Worm (Caenorhabditis elegans) whole organism, L4 larva: ENCODE data around the gene F08F8.10.

ENCODE experiments used
- Y48G9A.11 ChIP-seq: fragments of 200-800 bp; sonication (Bioruptor generic); IDR thresholded peaks from 2 replicates; pipeline ENCODE4 v1.3.6; 2022; ENCODE audit warnings: missing genetic modification reagents, missing genetic modification characterization, missing compliant biosample characterization
- Y5F2A.4 ChIP-seq: fragments of 200-800 bp; sonication (Bioruptor generic); optimal IDR thresholded peaks from 2 replicates; lab custom pipeline; 2018; ENCODE audit warnings: mild to moderate bottlenecking, missing genetic modification characterization, missing compliant biosample characterization
- Y75B8A.6 ChIP-seq: fragments of 200-800 bp; sonication (Bioruptor generic); IDR thresholded peaks from 2 replicates; pipeline ENCODE4 v1.3.6; 2022; ENCODE audit warnings: missing genetic modification reagents, missing genetic modification characterization, missing compliant biosample characterization
- aha-1 ChIP-seq: fragments of 150-350 bp; peaks from one replicate; lab custom pipeline; 2014; ENCODE audit warnings: missing biosample characterization, missing genetic modification characterization
- ceh-20 ChIP-seq: fragments of 200-800 bp; sonication (Bioruptor generic); IDR thresholded peaks from 2 replicates; pipeline ENCODE4 v1.3.6; 2022; ENCODE audit warnings: missing genetic modification reagents, missing genetic modification characterization, missing compliant biosample characterization
- ceh-62 ChIP-seq: sonication (generic microtip); optimal IDR thresholded peaks from 2 replicates; lab custom pipeline; 2017; ENCODE audit warnings: missing biosample characterization, missing genetic modification characterization
- ctbp-1 ChIP-seq: fragments of 200-800 bp; sonication (Bioruptor generic); IDR thresholded peaks from 2 replicates; pipeline ENCODE4 v1.3.6; 2022; ENCODE audit warnings: missing genetic modification reagents, missing genetic modification characterization, missing compliant biosample characterization
- daf-19 ChIP-seq: fragments of 200-800 bp; sonication (Bioruptor generic); conservative IDR thresholded peaks from 2 replicates; pipeline ENCODE4 v1.3.6; 2022; ENCODE audit warnings: missing genetic modification characterization, missing compliant biosample characterization
- dmd-6 ChIP-seq: fragments of 200-800 bp; sonication (Bioruptor generic); IDR thresholded peaks from 2 replicates; pipeline ENCODE4 v1.3.6; 2022; ENCODE audit warnings: missing genetic modification reagents, missing genetic modification characterization, missing compliant biosample characterization
- dmd-8 ChIP-seq: fragments of 200-800 bp; sonication (Bioruptor generic); IDR thresholded peaks from 2 replicates; pipeline ENCODE4 v1.3.6; 2022; ENCODE audit warnings: missing genetic modification characterization, missing compliant biosample characterization
- dpl-1 ChIP-seq: fragments of 150-350 bp; optimal IDR thresholded peaks from 2 replicates; lab custom pipeline; 2014; ENCODE audit warnings: missing biosample characterization, missing genetic modification reagents, missing genetic modification characterization
- duxl-1 ChIP-seq: sonication (generic microtip); optimal IDR thresholded peaks from 2 replicates; lab custom pipeline; 2016; ENCODE audit warnings: mild to moderate bottlenecking, missing genetic modification characterization, moderate library complexity, missing compliant biosample characterization; ENCODE audit not compliant: poor library complexity
- dve-1 ChIP-seq: sonication (generic microtip); optimal IDR thresholded peaks from 2 replicates; lab custom pipeline; 2017; ENCODE audit warnings: antibody characterized with exemption, mild to moderate bottlenecking, missing genetic modification characterization, missing compliant biosample characterization; ENCODE audit not compliant: insufficient read depth
- egl-43 ChIP-seq: fragments of 200-800 bp; sonication (Bioruptor generic); IDR thresholded peaks from 2 replicates; pipeline ENCODE4 v1.3.6; 2022; ENCODE audit warnings: missing genetic modification reagents, missing genetic modification characterization, missing compliant biosample characterization
- fkh-10 ChIP-seq: fragments of 150-350 bp; optimal IDR thresholded peaks from 2 replicates; lab custom pipeline; 2014; ENCODE audit warnings: missing biosample characterization, missing genetic modification reagents, missing genetic modification characterization
- fos-1 ChIP-seq: fragments of 150-350 bp; optimal IDR thresholded peaks from 2 replicates; lab custom pipeline; 2014; ENCODE audit warnings: missing biosample characterization, missing genetic modification characterization
- hif-1 ChIP-seq, 2 experiments: sonication (generic microtip); optimal IDR thresholded peaks; 2 replicates each; lab custom pipeline; 2016 to 2017; ENCODE audit warnings: missing compliant biosample characterization in 2 of 2, missing genetic modification characterization in 2 of 2, missing genetic modification reagents in 2 of 2, missing genotype in 2 of 2, mild to moderate bottlenecking in 1 of 2
- hlh-11 ChIP-seq: fragments of 200-800 bp; sonication (Bioruptor generic); optimal IDR thresholded peaks from 2 replicates; lab custom pipeline; 2018; ENCODE audit warnings: mild to moderate bottlenecking, missing genetic modification characterization, missing compliant biosample characterization
- hlh-30 ChIP-seq: sonication (generic microtip); optimal IDR thresholded peaks from 2 replicates; lab custom pipeline; 2017; ENCODE audit warnings: antibody characterized with exemption, mild to moderate bottlenecking, missing genetic modification characterization, missing compliant biosample characterization; ENCODE audit not compliant: insufficient read depth
- hmg-1.1 ChIP-seq: fragments of 200-800 bp; sonication (Bioruptor generic); IDR thresholded peaks from 2 replicates; pipeline ENCODE4 v1.3.6; 2022; ENCODE audit warnings: missing genetic modification reagents, missing genetic modification characterization, missing compliant biosample characterization
- lim-7 ChIP-seq: fragments of 200-800 bp; sonication (Bioruptor generic); IDR thresholded peaks from 2 replicates; pipeline ENCODE4 v1.3.6; 2022; ENCODE audit warnings: missing genetic modification characterization, missing compliant biosample characterization
- lsy-2 ChIP-seq, 2 experiments: fragments of 150-350 bp in 1 of 2; sonication (generic microtip) in 1 of 2; optimal IDR thresholded peaks; 2 replicates each; lab custom pipeline; 2014 to 2017; ENCODE audit warnings: missing biosample characterization in 2 of 2, missing genetic modification characterization in 2 of 2
- madf-9 ChIP-seq: fragments of 200-800 bp; sonication (Bioruptor generic); conservative IDR thresholded peaks from 2 replicates; pipeline ENCODE4 v1.3.6; 2022; ENCODE audit warnings: missing genetic modification reagents, missing genetic modification characterization, missing compliant biosample characterization
- mdl-1 ChIP-seq, 2 experiments: fragments of 150-350 bp in 1 of 2; sonication (generic microtip) in 1 of 2; optimal IDR thresholded peaks; 2 replicates each; lab custom pipeline; 2014 to 2017; ENCODE audit warnings: missing biosample characterization in 2 of 2, missing genetic modification characterization in 2 of 2
- mdt-29 ChIP-seq: fragments of 200-800 bp; sonication (Bioruptor generic); IDR thresholded peaks from 2 replicates; pipeline ENCODE4 v1.3.6; 2022; ENCODE audit warnings: missing genetic modification reagents, missing genetic modification characterization, missing compliant biosample characterization
- mes-2 ChIP-seq: sonication (generic microtip); optimal IDR thresholded peaks from 2 replicates; lab custom pipeline; 2016; ENCODE audit warnings: missing genotype, mild to moderate bottlenecking, missing genetic modification characterization, missing compliant biosample characterization; ENCODE audit not compliant: poor library complexity, severe bottlenecking
- mxl-3 ChIP-seq: fragments of 200-800 bp; sonication (Bioruptor generic); optimal IDR thresholded peaks from 2 replicates; lab custom pipeline; 2018; ENCODE audit warnings: mild to moderate bottlenecking, missing genetic modification characterization, missing compliant biosample characterization
- nhr-102 ChIP-seq: sonication (generic microtip); optimal IDR thresholded peaks from 2 replicates; lab custom pipeline; 2016; ENCODE audit warnings: mild to moderate bottlenecking, missing genetic modification characterization, moderate library complexity, missing compliant biosample characterization
- nhr-11 ChIP-seq: fragments of 150-350 bp; optimal IDR thresholded peaks from 2 replicates; lab custom pipeline; 2014; ENCODE audit warnings: missing biosample characterization, missing genetic modification characterization
- nhr-237 ChIP-seq: sonication (generic microtip); optimal IDR thresholded peaks from 2 replicates; lab custom pipeline; 2017; ENCODE audit warnings: missing biosample characterization, missing genetic modification characterization
- nhr-25 ChIP-seq: sonication (generic microtip); optimal IDR thresholded peaks from 2 replicates; lab custom pipeline; 2017; ENCODE audit warnings: missing genetic modification characterization, mild to moderate bottlenecking, missing compliant biosample characterization, antibody characterized with exemption, moderate library complexity, borderline replicate concordance; ENCODE audit not compliant: insufficient read depth
- nhr-28 ChIP-seq: fragments of 150-350 bp; optimal IDR thresholded peaks from 2 replicates; lab custom pipeline; 2014; ENCODE audit warnings: missing biosample characterization, missing genetic modification characterization
- nhr-42 ChIP-seq: fragments of 200-800 bp; sonication (Bioruptor generic); IDR thresholded peaks from 2 replicates; pipeline ENCODE4 v1.3.6; 2022; ENCODE audit warnings: missing genetic modification characterization, missing compliant biosample characterization
- nhr-48 ChIP-seq: sonication (generic microtip); optimal IDR thresholded peaks from 2 replicates; lab custom pipeline; 2016; ENCODE audit warnings: mild to moderate bottlenecking, missing genetic modification characterization, missing compliant biosample characterization
- nhr-6 ChIP-seq: fragments of 150-350 bp; optimal IDR thresholded peaks from 2 replicates; lab custom pipeline; 2014; ENCODE audit warnings: missing biosample characterization, missing genetic modification characterization
- nhr-76 ChIP-seq: fragments of 150-350 bp; optimal IDR thresholded peaks from 2 replicates; lab custom pipeline; 2014; ENCODE audit warnings: missing biosample characterization, missing genetic modification characterization
- pha-4 ChIP-seq, 2 experiments: fragments of 150-350 bp in 1 of 2; fragments of 200-800 bp in 1 of 2; sonication (Bioruptor generic) in 1 of 2; IDR thresholded peaks in 1 of 2; optimal IDR thresholded peaks in 1 of 2; 2 replicates each; pipeline versions ENCODE4 v1.3.6 to Lab custom; 2014 to 2022; ENCODE audit warnings: missing genetic modification characterization in 2 of 2, missing genetic modification reagents in 2 of 2, missing biosample characterization in 1 of 2, missing compliant biosample characterization in 1 of 2
- pqm-1 ChIP-seq: sonication (generic microtip); optimal IDR thresholded peaks from 2 replicates; lab custom pipeline; 2017; ENCODE audit warnings: missing biosample characterization, missing genetic modification characterization
- rbr-2 ChIP-seq: sonication (generic microtip); optimal IDR thresholded peaks from 2 replicates; lab custom pipeline; 2016; ENCODE audit warnings: missing genotype, missing genetic modification characterization, missing compliant biosample characterization
- snpc-4 ChIP-seq: fragments of 150-350 bp; optimal IDR thresholded peaks from 2 replicates; lab custom pipeline; 2014; ENCODE audit warnings: missing biosample characterization, missing genetic modification characterization
- spr-1 ChIP-seq: sonication (generic microtip); optimal IDR thresholded peaks from 2 replicates; lab custom pipeline; 2016; ENCODE audit warnings: mild to moderate bottlenecking, missing genetic modification characterization, missing compliant biosample characterization
- tra-1 ChIP-seq: fragments of 200-800 bp; sonication (Bioruptor generic); IDR thresholded peaks from 2 replicates; pipeline ENCODE4 v1.3.6; 2022; ENCODE audit warnings: missing genetic modification reagents, missing genetic modification characterization, missing compliant biosample characterization
- unc-130 ChIP-seq: sonication (generic microtip); optimal IDR thresholded peaks from 2 replicates; lab custom pipeline; 2016; ENCODE audit warnings: missing genetic modification reagents, missing genetic modification characterization, missing compliant biosample characterization
- vab-7 ChIP-seq: fragments of 200-800 bp; sonication (Bioruptor generic); IDR thresholded peaks from 2 replicates; pipeline ENCODE4 v1.3.6; 2022; ENCODE audit warnings: missing genetic modification reagents, missing genetic modification characterization, missing compliant biosample characterization
- zfp-3 ChIP-seq: fragments of 200-800 bp; sonication (Bioruptor generic); conservative IDR thresholded peaks from 2 replicates; pipeline ENCODE4 v1.3.6; 2022; ENCODE audit warnings: missing genetic modification reagents, missing genetic modification characterization, missing compliant biosample characterization
- zip-11 ChIP-seq: fragments of 200-800 bp; sonication (Bioruptor generic); IDR thresholded peaks from 2 replicates; pipeline ENCODE4 v1.3.6; 2022; ENCODE audit warnings: missing genetic modification characterization, missing compliant biosample characterization
- zip-2 ChIP-seq: fragments of 150-350 bp; optimal IDR thresholded peaks from 2 replicates; lab custom pipeline; 2014; ENCODE audit warnings: missing biosample characterization, missing genetic modification characterization
- ztf-11 ChIP-seq: fragments of 150-350 bp; optimal IDR thresholded peaks from 2 replicates; lab custom pipeline; 2014; ENCODE audit warnings: missing biosample characterization, missing genetic modification characterization

F08F8.10 gene

ce11 chrIII:7395354-7395753, 38.2 kb upstream of the F08F8.10 start, which contains the start of gene lgc-50:
lgc-50 (minus strand) TSS chrIII:7395454.
- TF ChIP-seq ztf-11, result no peak
- no peak for TF ChIP-seq daf-19 (GFP tag; lab: Robert Waterston, UW)
- TF ChIP-seq nhr-48, result no peak
- TF ChIP-seq nhr-76, result no peak
- TF ChIP-seq spr-1 (tag; lab: Kevin White, UChicago), result no peak
- no peak for TF ChIP-seq Y75B8A.6
- no peak for TF ChIP-seq nhr-237 (tag; lab: Kevin White, UChicago)
- no peak for TF ChIP-seq unc-130 (GFP tag; lab: Kevin White, UChicago)
- TF ChIP-seq snpc-4, result no peak
- no peak for TF ChIP-seq dmd-8 (GFP tag; lab: Robert Waterston, UW)
- TF ChIP-seq, all 104 proteins: peak for 0

- TF ChIP-seq pha-4 (GFP tag; IDR thresholded peaks at IDR 0.05; lab: Robert Waterston, UW) (peak; percentile 61; the same call in 1 of the 2 replicates), pha-4 (tag; optimal IDR thresholded peaks at IDR 0.05; lab: Kevin White, UChicago) (no peak), aha-1 (tag; lab: Kevin White, UChicago) (peak; percentile 94), dve-1 (tag; lab: Kevin White, UChicago) (peak; percentile 65), nhr-6 (tag; lab: Kevin White, UChicago) (peak; percentile 22), fkh-10 (GFP tag; lab: Kevin White, UChicago) (no peak), hmg-1.1 (GFP tag; lab: Robert Waterston, UW) (peak; percentile 77), egl-43 (GFP tag; lab: Robert Waterston, UW) (peak; percentile 79), nhr-28 (peak; percentile 44), nhr-102 (tag; lab: Kevin White, UChicago) (peak; percentile 19), nhr-11 (tag; lab: Kevin White, UChicago) (peak; percentile 23), zip-2 (tag; lab: Kevin White, UChicago) (no peak), lsy-2 (tag; optimal IDR thresholded peaks at IDR 0.05; lab: Kevin White, UChicago) (peak in 1 of 2 experiments; percentile 63), hif-1 (tag; optimal IDR thresholded peaks at IDR 0.05; lab: Kevin White, UChicago) (peak in 1 of 2 experiments; percentile 36), vab-7 (GFP tag; lab: Robert Waterston, UW) (peak; percentile 53; the same call in 1 of the 2 replicates), Y5F2A.4 (GFP tag; lab: Kevin White, UChicago) (peak; percentile 14), nhr-42 (GFP tag; lab: Robert Waterston, UW) (no peak), duxl-1 (tag; lab: Kevin White, UChicago) (peak; percentile 13), lim-7 (GFP tag; lab: Robert Waterston, UW) (no peak), mes-2 (tag; lab: Kevin White, UChicago) (no peak), ceh-20 (GFP tag; lab: Robert Waterston, UW) (0 out of 2 replicates have a peak, but pooled peaks have one; percentile 31), dmd-6 (GFP tag; lab: Robert Waterston, UW) (peak; percentile 62), madf-9 (GFP tag; lab: Robert Waterston, UW) (0 out of 2 replicates have a peak, but pooled peaks have one; percentile 9), mxl-3 (GFP tag; lab: Kevin White, UChicago) (peak; percentile 59), rbr-2 (tag; lab: Kevin White, UChicago) (peak; percentile 65), Y48G9A.11 (GFP tag; lab: Robert Waterston, UW) (peak; percentile 58; the same call in 1 of the 2 replicates), fos-1 (tag; lab: Kevin White, UChicago) (no peak), unc-130 (GFP tag; lab: Kevin White, UChicago) (no peak), ceh-62 (no peak), zip-11 (no peak), tra-1 (GFP tag; lab: Robert Waterston, UW) (peak; percentile 39; the same call in 1 of the 2 replicates), ctbp-1 (peak; percentile 64; the same call in 1 of the 2 replicates), nhr-48 (peak; percentile 18), pqm-1 (tag; lab: Kevin White, UChicago) (peak; percentile 24), mdt-29 (GFP tag; lab: Robert Waterston, UW) (0 out of 2 replicates have a peak, but pooled peaks have one; percentile 35), hlh-30 (tag; lab: Kevin White, UChicago) (peak; percentile 85), dpl-1 (GFP tag; lab: Kevin White, UChicago) (peak; percentile 14), hlh-11 (tag; lab: Kevin White, UChicago) (peak; percentile 66), nhr-25 (no peak), mdl-1 (tag; optimal IDR thresholded peaks at IDR 0.05; lab: Kevin White, UChicago) (peak in 1 of 2 experiments; percentile 71), zfp-3 (GFP tag; lab: Robert Waterston, UW) (0 out of 2 replicates have a peak, but pooled peaks have one; percentile 17), dmd-8 (GFP tag; lab: Robert Waterston, UW) (0 out of 2 replicates have a peak, but pooled peaks have one; percentile 15)
Measured at ce11 chrIII:7387359-7387758, 30.2 kb upstream of the F08F8.10 start.
